Fruit fly (Drosophila melanogaster): ENCODE measurements around the gene Npc2h.

The Npc2h gene

DNA sequence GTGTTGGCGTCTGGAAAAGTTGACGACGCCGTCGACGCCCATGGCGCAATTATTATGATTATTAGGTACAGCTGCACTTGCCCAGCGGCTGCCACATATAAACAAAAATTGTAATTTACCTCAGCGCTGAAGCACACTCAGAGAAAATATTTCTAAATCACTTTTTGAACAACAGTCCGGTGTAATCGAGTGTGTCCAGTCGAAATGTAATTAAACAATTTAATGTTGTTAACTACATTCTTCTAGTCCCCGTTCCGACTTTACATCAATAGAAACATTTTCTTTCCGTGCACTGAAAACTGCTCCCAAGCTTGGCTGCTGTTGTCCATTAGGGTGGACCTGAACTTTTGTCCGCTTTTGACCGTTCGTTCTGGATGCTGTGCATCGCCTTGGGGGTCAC, 17.1 kb downstream of the Npc2h start (continued):
- TF ChIP-seq CG14965 (GFP tag; optimal IDR thresholded peaks at IDR 0.05; ENCODE audit: borderline replicate concordance), result no peak
- no peak for TF ChIP-seq Rfx (GFP tag; IDR thresholded peaks at IDR 0.05)
- no peak for TF ChIP-seq br (optimal IDR thresholded peaks at IDR 0.05)
- no peak for TF ChIP-seq Asciz (GFP tag; optimal IDR thresholded peaks at IDR 0.05)
- TF ChIP-seq Hmx (GFP tag; optimal IDR thresholded peaks at IDR 0.05), result no peak
- no peak for TF ChIP-seq stc (GFP tag; IDR thresholded peaks at IDR 0.05)
- no peak for TF ChIP-seq tio (GFP tag; optimal IDR thresholded peaks at IDR 0.05)
- no peak for TF ChIP-seq Jarid2 (GFP tag; optimal IDR thresholded peaks at IDR 0.05)
- no peak for TF ChIP-seq kay (GFP tag; optimal IDR thresholded peaks at IDR 0.05)
- TF ChIP-seq disco-r (GFP tag; optimal IDR thresholded peaks at IDR 0.05), result no peak
- no peak for TF ChIP-seq Hsf (GFP tag; optimal IDR thresholded peaks at IDR 0.05)
- no peak for TF ChIP-seq Deaf1 (tag; optimal IDR thresholded peaks at IDR 0.05)
- no peak for TF ChIP-seq CG15073 (GFP tag; optimal IDR thresholded peaks at IDR 0.05)
- no peak for TF ChIP-seq CG33557 (GFP tag; optimal IDR thresholded peaks at IDR 0.05)
- peak; percentile 7 for TF ChIP-seq CG17359 (tag; optimal IDR thresholded peaks at IDR 0.05)
- TF ChIP-seq Sry-β (GFP tag; optimal IDR thresholded peaks at IDR 0.05), result no peak
- no peak for TF ChIP-seq dan (GFP tag; IDR thresholded peaks at IDR 0.05)
- no peak for TF ChIP-seq sug (tag; optimal IDR thresholded peaks at IDR 0.05)
- no peak for TF ChIP-seq gce (GFP tag; IDR thresholded peaks at IDR 0.05)
- TF ChIP-seq CG10147 (GFP tag; optimal IDR thresholded peaks at IDR 0.05), result no peak
- no peak for TF ChIP-seq Atf3 (GFP tag; optimal IDR thresholded peaks at IDR 0.05)
- TF ChIP-seq Abd-B (GFP tag; optimal IDR thresholded peaks at IDR 0.05), result no peak
- TF ChIP-seq knrl (GFP tag; IDR thresholded peaks at IDR 0.05; ENCODE audit: partially characterized antibody), result no peak
- no peak for TF ChIP-seq CG6765 (GFP tag; optimal IDR thresholded peaks at IDR 0.05)
- TF ChIP-seq ttk (GFP tag; IDR thresholded peaks at IDR 0.05), result 0 out of 2 replicates have a peak, but pooled peaks have one; percentile 32
- TF ChIP-seq pzg (GFP tag; optimal IDR thresholded peaks at IDR 0.05), result no peak
- peak; percentile 34 for TF ChIP-seq CG7839 (tag; optimal IDR thresholded peaks at IDR 0.05)
- no peak for TF ChIP-seq CG6654 (GFP tag; optimal IDR thresholded peaks at IDR 0.05)
- TF ChIP-seq CG1832 (GFP tag; optimal IDR thresholded peaks at IDR 0.05), result no peak
- no peak for TF ChIP-seq HLH54F (GFP tag; optimal IDR thresholded peaks at IDR 0.05)
- TF ChIP-seq Vsx1 (GFP tag; optimal IDR thresholded peaks at IDR 0.05), result no peak
- TF ChIP-seq CG4707 (GFP tag; optimal IDR thresholded peaks at IDR 0.05), result no peak
- no peak for TF ChIP-seq Hr39 (optimal IDR thresholded peaks at IDR 0.05)
- no peak for TF ChIP-seq CG18262 (tag; optimal IDR thresholded peaks at IDR 0.05)
- TF ChIP-seq CG10565 (GFP tag; optimal IDR thresholded peaks at IDR 0.05), result no peak
- TF ChIP-seq NC2α (GFP tag; optimal IDR thresholded peaks at IDR 0.05), result no peak
- TF ChIP-seq gem (tag; optimal IDR thresholded peaks at IDR 0.05), result peak; percentile 35
- TF ChIP-seq CG31388 (GFP tag; optimal IDR thresholded peaks at IDR 0.05), result no peak
- TF ChIP-seq nerfin-1 (tag; optimal IDR thresholded peaks at IDR 0.05), result no peak
- TF ChIP-seq CG11398 (GFP tag; optimal IDR thresholded peaks at IDR 0.05), result no peak
- peak; percentile 18 for TF ChIP-seq CG12769 (tag; optimal IDR thresholded peaks at IDR 0.05)
- peak; percentile 17 for TF ChIP-seq mam (GFP tag; optimal IDR thresholded peaks at IDR 0.05)
- TF ChIP-seq CG11504 (tag; optimal IDR thresholded peaks at IDR 0.05), result peak; percentile 26
- no peak for TF ChIP-seq croc (GFP tag; conservative IDR thresholded peaks at IDR 0.05)
- TF ChIP-seq pnt (GFP tag; optimal IDR thresholded peaks at IDR 0.05), result no peak
- TF ChIP-seq CG3995 (GFP tag; optimal IDR thresholded peaks at IDR 0.05), result no peak
- no peak for TF ChIP-seq CG17186 (GFP tag; optimal IDR thresholded peaks at IDR 0.05)
- TF ChIP-seq lola (GFP tag; optimal IDR thresholded peaks at IDR 0.05), result no peak
- no peak for TF ChIP-seq CG12219 (GFP tag; optimal IDR thresholded peaks at IDR 0.05)
- TF ChIP-seq Antp (GFP tag; optimal IDR thresholded peaks at IDR 0.05), result peak; percentile 38
- peak; percentile 36; the same call in 1 of the 3 replicates for TF ChIP-seq Optix (GFP tag; IDR thresholded peaks at IDR 0.05)
- no peak for TF ChIP-seq abd-A (tag; optimal IDR thresholded peaks at IDR 0.05)

Data from whole organism, embryonic.